Fruit fly (Drosophila melanogaster) whole organism, embryonic: ENCODE data around the gene MRG15.

Source experiments
- BtbVII ChIP-seq: fragments of 200-800 bp; sonication (Bioruptor generic); optimal IDR thresholded peaks from 3 replicates; lab custom pipeline; 2017; ENCODE audit warnings: missing biosample characterization, mild to moderate bottlenecking, missing genetic modification characterization
- Bteb2 ChIP-seq: fragments of 200-800 bp; sonication (Bioruptor generic); optimal IDR thresholded peaks from 2 replicates; lab custom pipeline; 2016; ENCODE audit warnings: missing biosample characterization, missing genetic modification characterization
- CG10274 ChIP-seq: fragments of 200-800 bp; sonication (Bioruptor generic); optimal IDR thresholded peaks from 3 replicates; lab custom pipeline; 2017; ENCODE audit warnings: missing biosample characterization, mild to moderate bottlenecking, missing genetic modification characterization
- CG11085 ChIP-seq: fragments of 200-800 bp; sonication (Bioruptor generic); IDR thresholded peaks from 2 replicates; pipeline ENCODE4 v1.3.6; 2022; ENCODE audit warnings: missing biosample characterization, missing genetic modification characterization
- CG12744 ChIP-seq: fragments of 200-800 bp; sonication (Bioruptor generic); optimal IDR thresholded peaks from 2 replicates; lab custom pipeline; 2016; ENCODE audit warnings: missing biosample characterization, missing genetic modification characterization
- CG13287 ChIP-seq: fragments of 200-800 bp; sonication (Bioruptor generic); IDR thresholded peaks from 2 replicates; pipeline ENCODE4 v1.3.6; 2022; ENCODE audit warnings: missing biosample characterization, missing genetic modification characterization; ENCODE audit not compliant: partially characterized antibody
- CG1603 ChIP-seq: fragments of 200-800 bp; sonication (Bioruptor generic); optimal IDR thresholded peaks from 2 replicates; lab custom pipeline; 2019; ENCODE audit warnings: missing biosample characterization, mild to moderate bottlenecking, missing genetic modification characterization, moderate library complexity
- CG17612 ChIP-seq: fragments of 200-800 bp; sonication (Bioruptor generic); IDR thresholded peaks from 2 replicates; pipeline ENCODE4 v1.3.6; 2022; ENCODE audit warnings: missing biosample characterization, missing genetic modification characterization
- CG17802 ChIP-seq: fragments of 200-800 bp; sonication (Bioruptor generic); optimal IDR thresholded peaks from 2 replicates; lab custom pipeline; 2018; ENCODE audit warnings: missing biosample characterization, mild to moderate bottlenecking, missing genetic modification characterization, moderate library complexity
- CG2116 ChIP-seq: fragments of 200-800 bp; sonication (Bioruptor generic); optimal IDR thresholded peaks from 3 replicates; lab custom pipeline; 2018; ENCODE audit warnings: missing biosample characterization, mild to moderate bottlenecking, missing genetic modification characterization
- CG2202 ChIP-seq: fragments of 200-800 bp; sonication (Bioruptor generic); optimal IDR thresholded peaks from 2 replicates; lab custom pipeline; 2018; ENCODE audit warnings: missing biosample characterization, mild to moderate bottlenecking, missing genetic modification characterization
- CG2875 ChIP-seq: fragments of 200-800 bp; sonication (Bioruptor generic); optimal IDR thresholded peaks from 2 replicates; lab custom pipeline; 2017; ENCODE audit warnings: missing biosample characterization, mild to moderate bottlenecking, missing genetic modification characterization, missing genetic modification reagents
- CG30020 ChIP-seq: fragments of 200-800 bp; optimal IDR thresholded peaks from 2 replicates; lab custom pipeline; 2019; ENCODE audit warnings: missing biosample characterization, mild to moderate bottlenecking, missing genetic modification characterization, moderate library complexity
- CG30403 ChIP-seq: fragments of 200-800 bp; sonication (Bioruptor generic); optimal IDR thresholded peaks from 3 replicates; lab custom pipeline; 2016; ENCODE audit warnings: missing biosample characterization, missing genetic modification characterization
- CG3065 ChIP-seq: fragments of 200-800 bp; sonication (Bioruptor generic); optimal IDR thresholded peaks from 2 replicates; lab custom pipeline; 2016; ENCODE audit warnings: missing biosample characterization, missing genetic modification characterization
- CG31224 ChIP-seq: fragments of 200-800 bp; sonication (Bioruptor generic); IDR thresholded peaks from 2 replicates; pipeline ENCODE4 v1.3.6; 2022; ENCODE audit warnings: missing biosample characterization, missing genetic modification characterization
- CG31441 ChIP-seq: fragments of 200-800 bp; sonication (Bioruptor generic); IDR thresholded peaks from 2 replicates; pipeline ENCODE4 v1.3.6; 2022; ENCODE audit warnings: missing biosample characterization, missing genetic modification characterization
- CG3838 ChIP-seq: fragments of 200-800 bp; sonication (Bioruptor generic); optimal IDR thresholded peaks from 3 replicates; lab custom pipeline; 2016; ENCODE audit warnings: missing biosample characterization, missing genetic modification characterization
- CG4282 ChIP-seq: fragments of 200-800 bp; sonication (Bioruptor generic); optimal IDR thresholded peaks from 2 replicates; lab custom pipeline; 2016; ENCODE audit warnings: missing biosample characterization, missing genetic modification characterization
- CG43689 ChIP-seq: fragments of 200-800 bp; sonication (Bioruptor generic); IDR thresholded peaks from 2 replicates; pipeline ENCODE4 v1.3.6; 2022; ENCODE audit warnings: missing biosample characterization, missing genetic modification characterization
- CG6175 ChIP-seq: fragments of 200-800 bp; sonication (Bioruptor generic); IDR thresholded peaks from 3 replicates; pipeline ENCODE4 v1.3.6; 2022; ENCODE audit warnings: missing biosample characterization, missing genetic modification characterization
- CG6813 ChIP-seq: fragments of 200-800 bp; sonication (Bioruptor generic); optimal IDR thresholded peaks from 2 replicates; lab custom pipeline; 2017; ENCODE audit warnings: missing biosample characterization, missing genetic modification characterization, mild to moderate bottlenecking, moderate library complexity, missing genetic modification reagents
- CG7786 ChIP-seq: fragments of 200-800 bp; sonication (Bioruptor generic); optimal IDR thresholded peaks from 2 replicates; lab custom pipeline; 2016; ENCODE audit warnings: missing biosample characterization, missing genetic modification characterization
- Dfd ChIP-seq, 2 experiments: fragments of >200 bp; optimal IDR thresholded peaks; 2 replicates each; lab custom pipeline; 2017; ENCODE audit warnings: missing biosample characterization in 2 of 2, missing genetic modification characterization in 2 of 2
- Hey ChIP-seq: fragments of 200-800 bp; sonication (Bioruptor generic); optimal IDR thresholded peaks from 3 replicates; lab custom pipeline; 2018; ENCODE audit warnings: missing biosample characterization, mild to moderate bottlenecking, missing genetic modification characterization
- Hmx ChIP-seq: fragments of 200-800 bp; sonication (Bioruptor generic); optimal IDR thresholded peaks from 2 replicates; lab custom pipeline; 2016; ENCODE audit warnings: missing biosample characterization, missing genetic modification characterization
- Hr78 ChIP-seq, 2 experiments: fragments of 200-800 bp in 1 of 2; fragments of >200 bp in 1 of 2; sonication (Bioruptor generic) in 1 of 2; optimal IDR thresholded peaks; 2 replicates each; lab custom pipeline; 2017 to 2019; ENCODE audit warnings: missing biosample characterization in 2 of 2, missing genetic modification characterization in 2 of 2, mild to moderate bottlenecking in 1 of 2, moderate library complexity in 1 of 2
- Lim3 ChIP-seq: fragments of 200-800 bp; sonication (Bioruptor generic); IDR thresholded peaks from 2 replicates; pipeline ENCODE4 v1.3.6; 2022; ENCODE audit warnings: missing biosample characterization, missing genetic modification characterization
- Lpt ChIP-seq: fragments of >200 bp; optimal IDR thresholded peaks from 2 replicates; lab custom pipeline; 2018; ENCODE audit warnings: missing biosample characterization, missing genetic modification characterization
- Pdp1 ChIP-seq, 2 experiments: fragments of 200-800 bp; sonication (Bioruptor generic); optimal IDR thresholded peaks; 3 replicates each; lab custom pipeline; 2016; ENCODE audit warnings: missing biosample characterization in 2 of 2, missing genetic modification characterization in 2 of 2, mild to moderate bottlenecking in 1 of 2, moderate library complexity in 1 of 2
- Sox102F ChIP-seq: fragments of 200-800 bp; sonication (Bioruptor generic); optimal IDR thresholded peaks from 2 replicates; lab custom pipeline; 2018; ENCODE audit warnings: missing biosample characterization, mild to moderate bottlenecking, missing genetic modification characterization, moderate library complexity
- ab ChIP-seq: fragments of 200-800 bp; sonication (Bioruptor generic); optimal IDR thresholded peaks from 2 replicates; lab custom pipeline; 2016; ENCODE audit warnings: missing biosample characterization, missing genetic modification characterization
- ato ChIP-seq: fragments of 200-800 bp; sonication (Bioruptor generic); IDR thresholded peaks from 2 replicates; pipeline ENCODE4 v1.3.6; 2022; ENCODE audit warnings: missing biosample characterization, missing genetic modification characterization; ENCODE audit not compliant: partially characterized antibody
- cg ChIP-seq: fragments of 200-800 bp; sonication (Bioruptor generic); optimal IDR thresholded peaks from 3 replicates; lab custom pipeline; 2019; ENCODE audit warnings: missing biosample characterization, mild to moderate bottlenecking, missing genetic modification characterization, moderate library complexity
- chn ChIP-seq: fragments of 200-800 bp; sonication (Bioruptor generic); optimal IDR thresholded peaks from 2 replicates; lab custom pipeline; 2016; ENCODE audit warnings: missing biosample characterization, missing genetic modification characterization
- ci ChIP-seq: fragments of 200-800 bp; sonication (Bioruptor generic); IDR thresholded peaks from 3 replicates; pipeline ENCODE4 v1.3.6; 2022; ENCODE audit warnings: missing biosample characterization, missing genetic modification characterization
- emc ChIP-seq: fragments of 200-800 bp; sonication (Bioruptor generic); optimal IDR thresholded peaks from 2 replicates; lab custom pipeline; 2016; ENCODE audit warnings: missing biosample characterization, missing genetic modification characterization
- en ChIP-seq: fragments of 200-800 bp; sonication (Bioruptor generic); optimal IDR thresholded peaks from 2 replicates; lab custom pipeline; 2016; ENCODE audit warnings: missing biosample characterization, missing genetic modification characterization
- exex ChIP-seq: fragments of 200-800 bp; sonication (Bioruptor generic); optimal IDR thresholded peaks from 4 replicates; lab custom pipeline; 2018; ENCODE audit warnings: missing biosample characterization, mild to moderate bottlenecking, missing genetic modification characterization, moderate library complexity
- gem ChIP-seq: fragments of 200-800 bp; sonication (Bioruptor generic); optimal IDR thresholded peaks from 2 replicates; lab custom pipeline; 2019; ENCODE audit warnings: missing biosample characterization, mild to moderate bottlenecking, missing genetic modification characterization, moderate library complexity
- gsb-n ChIP-seq: fragments of 200-800 bp; sonication (Bioruptor generic); optimal IDR thresholded peaks from 3 replicates; lab custom pipeline; 2018; ENCODE audit warnings: missing biosample characterization, mild to moderate bottlenecking, missing genetic modification characterization
- ham ChIP-seq: fragments of 200-800 bp; sonication (Bioruptor generic); IDR thresholded peaks from 2 replicates; pipeline ENCODE4 v1.3.6; 2022; ENCODE audit warnings: missing biosample characterization, missing genetic modification characterization
- nom ChIP-seq: fragments of 200-800 bp; sonication (Bioruptor generic); optimal IDR thresholded peaks from 2 replicates; lab custom pipeline; 2017; ENCODE audit warnings: missing biosample characterization, missing genetic modification characterization, mild to moderate bottlenecking, moderate library complexity, missing genetic modification reagents
- odd ChIP-seq: fragments of 200-800 bp; sonication (Bioruptor generic); optimal IDR thresholded peaks from 2 replicates; lab custom pipeline; 2017; ENCODE audit warnings: missing biosample characterization, mild to moderate bottlenecking, missing genetic modification characterization
- pita ChIP-seq: fragments of 200-800 bp; sonication (Bioruptor generic); optimal IDR thresholded peaks from 2 replicates; lab custom pipeline; 2017; ENCODE audit warnings: missing biosample characterization, mild to moderate bottlenecking, missing genetic modification characterization
- sd ChIP-seq: fragments of 200-800 bp; sonication (Bioruptor generic); optimal IDR thresholded peaks from 3 replicates; lab custom pipeline; 2018; ENCODE audit warnings: missing biosample characterization, mild to moderate bottlenecking, missing genetic modification characterization, moderate library complexity
- trem ChIP-seq: fragments of 200-800 bp; optimal IDR thresholded peaks from 3 replicates; lab custom pipeline; 2019; ENCODE audit warnings: missing biosample characterization, mild to moderate bottlenecking, missing genetic modification characterization, moderate library complexity
- z ChIP-seq: fragments of 200-800 bp; sonication (Bioruptor generic); IDR thresholded peaks from 3 replicates; pipeline ENCODE4 v1.3.6; 2022; ENCODE audit warnings: missing biosample characterization, missing genetic modification characterization

MRG15 gene

dm6 chr3R:15242186-15243045 is 35.5 kb downstream of the MRG15 start, which contains the start of the genes tefu and Hsc70-4 (continued):
- TF ChIP-seq ato (GFP tag; lab: Robert Waterston, UW) (0 out of 2 replicates have a peak, but pooled peaks have one; percentile 17), CG43689 (no peak), gem (peak; percentile 86), chn (GFP tag; lab: Kevin White, UChicago) (peak; percentile 82), CG31441 (peak; percentile 12), CG13287 (peak; percentile 31), ham (GFP tag; lab: Robert Waterston, UW) (peak; percentile 52; the same call in 1 of the 2 replicates), ab (GFP tag; lab: Kevin White, UChicago) (peak; percentile 77), gsb-n (peak; percentile 55), Hey (tag; lab: Kevin White, UChicago) (no peak), CG31224 (GFP tag; lab: Robert Waterston, UW) (peak; percentile 53; the same call in 1 of the 2 replicates), CG3838 (GFP tag; lab: Kevin White, UChicago) (peak; percentile 9), Bteb2 (GFP tag; lab: Kevin White, UChicago) (peak; percentile 61), CG30020 (tag; lab: Kevin White, UChicago) (peak; percentile 97), cg (GFP tag; lab: Kevin White, UChicago) (no peak), Dfd (GFP tag; optimal IDR thresholded peaks at IDR 0.05; lab: Kevin White, UChicago) (peak in 1 of 2 experiments; percentile 79), Lim3 (GFP tag; lab: Robert Waterston, UW) (no peak), CG12744 (peak; percentile 13), CG2116 (GFP tag; lab: Kevin White, UChicago) (peak; percentile 97), z (no peak; the same call in 2 of the 3 replicates), Hmx (GFP tag; lab: Kevin White, UChicago) (no peak), trem (tag; lab: Kevin White, UChicago) (peak; percentile 65), nom (GFP tag; lab: Kevin White, UChicago) (peak; percentile 64), CG11085 (GFP tag; lab: Robert Waterston, UW) (peak; percentile 78), CG30403 (peak; percentile 88), CG17612 (GFP tag; lab: Robert Waterston, UW) (peak; percentile 69), Sox102F (GFP tag; lab: Kevin White, UChicago) (no peak), CG6813 (GFP tag; lab: Kevin White, UChicago) (no peak), pita (GFP tag; lab: Kevin White, UChicago) (no peak), CG4282 (GFP tag; lab: Kevin White, UChicago) (no peak), BtbVII (GFP tag; lab: Kevin White, UChicago) (peak; percentile 11), CG10274 (GFP tag; lab: Kevin White, UChicago) (peak; percentile 23), exex (tag; lab: Kevin White, UChicago) (peak; percentile 30), emc (no peak), Pdp1 (GFP tag; optimal IDR thresholded peaks at IDR 0.05; lab: Kevin White, UChicago) (peak; percentile 85 to 90), CG7786 (GFP tag; lab: Kevin White, UChicago) (peak; percentile 60), CG17802 (tag; lab: Kevin White, UChicago) (peak; percentile 97), en (GFP tag; lab: Kevin White, UChicago) (no peak), CG2875 (GFP tag; lab: Kevin White, UChicago) (no peak), CG3065 (peak; percentile 58), ci (GFP tag; lab: Robert Waterston, UW) (peak; percentile 76; the same call in 2 of the 3 replicates), CG6175 (peak; percentile 66; the same call in 2 of the 3 replicates), CG1603 (peak; percentile 80), Hr78 (GFP tag; optimal IDR thresholded peaks at IDR 0.05; lab: Kevin White, UChicago) (peak in 1 of 2 experiments; percentile 77), sd (no peak), CG2202 (tag; lab: Kevin White, UChicago) (peak; percentile 40), odd (GFP tag; lab: Kevin White, UChicago) (peak; percentile 31), Lpt (no peak)
